Worm (Caenorhabditis elegans) whole organism, early embryonic: Measurements from ENCODE around the gene C09E7.10.
A peak's percentile ranks its signal among the peaks of the same experiment; 100 is the strongest.

Experiments
- B0310.2 ChIP-seq: sonication (generic microtip); optimal IDR thresholded peaks from 2 replicates; lab custom pipeline; 2016; ENCODE audit warnings: mild to moderate bottlenecking, missing genetic modification characterization, missing compliant biosample characterization
- F13C5.2 ChIP-seq: sonication (generic microtip); optimal IDR thresholded peaks from 2 replicates; lab custom pipeline; 2017; ENCODE audit warnings: mild to moderate bottlenecking, missing genetic modification characterization, inconsistent platforms, missing compliant biosample characterization
- aly-1 ChIP-seq: sonication (generic microtip); optimal IDR thresholded peaks from 2 replicates; lab custom pipeline; 2016; ENCODE audit warnings: missing genetic modification characterization, missing compliant biosample characterization
- ama-1 ChIP-seq: fragments of 150-350 bp; optimal IDR thresholded peaks from 2 replicates; lab custom pipeline; 2014
- ceh-13 ChIP-seq: fragments of 200-800 bp; sonication (Bioruptor generic); optimal IDR thresholded peaks from 2 replicates; lab custom pipeline; 2018; ENCODE audit warnings: mild to moderate bottlenecking, missing genetic modification characterization, missing compliant biosample characterization
- ceh-36 ChIP-seq: sonication (generic microtip); optimal IDR thresholded peaks from 2 replicates; lab custom pipeline; 2016; ENCODE audit warnings: missing genetic modification characterization, inconsistent platforms, missing compliant biosample characterization
- ets-7 ChIP-seq: sonication (generic microtip); optimal IDR thresholded peaks from 2 replicates; lab custom pipeline; 2016; ENCODE audit warnings: missing genotype, missing genetic modification characterization, missing compliant biosample characterization
- flt-1 ChIP-seq: fragments of 200-800 bp; sonication (Bioruptor generic); IDR thresholded peaks from 2 replicates; pipeline ENCODE4 v1.3.6; 2022; ENCODE audit warnings: missing genetic modification characterization, missing compliant biosample characterization
- hmbx-1 ChIP-seq: sonication (generic microtip); optimal IDR thresholded peaks from 2 replicates; lab custom pipeline; 2016; ENCODE audit warnings: mild to moderate bottlenecking, missing genetic modification characterization, missing compliant biosample characterization
- hmg-4 ChIP-seq: fragments of 200-800 bp; sonication (Bioruptor generic); optimal IDR thresholded peaks from 2 replicates; lab custom pipeline; 2018; ENCODE audit warnings: mild to moderate bottlenecking, missing genetic modification characterization, missing compliant biosample characterization
- hnd-1 ChIP-seq: sonication (generic microtip); optimal IDR thresholded peaks from 2 replicates; lab custom pipeline; 2016; ENCODE audit warnings: missing genetic modification characterization, missing compliant biosample characterization
- pes-1 ChIP-seq: fragments of 200-800 bp; sonication (Bioruptor generic); IDR thresholded peaks from 2 replicates; pipeline ENCODE4 v1.3.6; 2022; ENCODE audit warnings: missing genetic modification reagents, missing genetic modification characterization, missing compliant biosample characterization
- scrt-1 ChIP-seq: fragments of 200-800 bp; sonication (Bioruptor generic); IDR thresholded peaks from 2 replicates; pipeline ENCODE4 v1.3.6; 2022; ENCODE audit warnings: missing genetic modification characterization, missing compliant biosample characterization
- sea-1 ChIP-seq: fragments of 200-800 bp; sonication (Bioruptor generic); conservative IDR thresholded peaks from 2 replicates; pipeline ENCODE4 v1.3.6; 2022; ENCODE audit warnings: missing genetic modification characterization, missing compliant biosample characterization
- tbx-11 ChIP-seq: fragments of 200-800 bp; sonication (Bioruptor generic); IDR thresholded peaks from 2 replicates; pipeline ENCODE4 v1.3.6; 2022; ENCODE audit warnings: missing genetic modification characterization, missing compliant biosample characterization
- tbx-37 ChIP-seq: fragments of 200-800 bp; sonication (Bioruptor generic); conservative IDR thresholded peaks from 2 replicates; pipeline ENCODE4 v1.3.6; 2022; ENCODE audit warnings: missing genetic modification reagents, missing genetic modification characterization, missing compliant biosample characterization
- tra-4 ChIP-seq: sonication (generic microtip); optimal IDR thresholded peaks from 2 replicates; lab custom pipeline; 2017; ENCODE audit warnings: missing genetic modification characterization, missing compliant biosample characterization

Gene C09E7.10

DNA sequence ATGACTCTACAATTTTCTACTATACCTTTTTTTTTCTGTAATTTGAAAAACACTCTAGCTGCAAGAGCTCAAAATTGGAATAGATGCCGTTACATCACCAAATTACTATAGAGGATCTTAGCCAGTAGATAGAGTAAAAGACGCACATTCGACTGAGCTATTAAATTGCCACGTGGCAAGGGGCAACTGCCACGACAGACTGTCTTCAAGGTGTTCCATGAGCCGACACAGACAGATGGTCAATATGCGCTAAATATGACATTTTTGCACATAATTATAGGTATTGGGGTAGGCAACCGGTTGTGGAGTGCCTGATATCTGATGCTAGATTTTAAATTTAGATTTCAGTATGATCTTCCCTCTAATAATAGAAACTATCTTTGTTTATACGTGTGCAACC, 40.4 kb downstream of the C09E7.10 start:
- TF ChIP-seq ceh-36 (tag; lab: Kevin White, UChicago) (no peak), hmbx-1 (no peak), ets-7 (tag; lab: Kevin White, UChicago) (no peak), F13C5.2 (tag; lab: Kevin White, UChicago) (no peak), tbx-11 (GFP tag; lab: Robert Waterston, UW) (no peak)

- TF ChIP-seq tra-4 (tag; lab: Kevin White, UChicago): no peak
- TF ChIP-seq aly-1: no peak
- no peak for TF ChIP-seq scrt-1 (GFP tag; lab: Robert Waterston, UW)
- TF ChIP-seq F13C5.2 (tag; lab: Kevin White, UChicago): no peak
- no peak for TF ChIP-seq pes-1
- TF ChIP-seq ceh-13 (GFP tag; lab: Kevin White, UChicago): no peak
- TF ChIP-seq B0310.2 (tag; lab: Kevin White, UChicago): no peak
- TF ChIP-seq tbx-37 (GFP tag; lab: Robert Waterston, UW): no peak
- TF ChIP-seq ets-7 (tag; lab: Kevin White, UChicago): no peak
- no peak for TF ChIP-seq ama-1
- TF ChIP-seq tbx-11 (GFP tag; lab: Robert Waterston, UW): no peak
- TF ChIP-seq hmg-4 (GFP tag; lab: Kevin White, UChicago): no peak
- no peak for TF ChIP-seq ceh-36 (tag; lab: Kevin White, UChicago)
- TF ChIP-seq sea-1 (GFP tag; lab: Robert Waterston, UW): no peak
- TF ChIP-seq hmbx-1: no peak
- no peak for TF ChIP-seq flt-1 (GFP tag; lab: Robert Waterston, UW)
- no peak for TF ChIP-seq hnd-1 (tag; lab: Kevin White, UChicago)
Measured at ce11 chrIII:6478256-6479004, 41.4 kb downstream of the C09E7.10 start, which contains the start of gene zip-8. Gene zip-8, plus strand, starts transcription at chrIII:6478955.

DNA sequence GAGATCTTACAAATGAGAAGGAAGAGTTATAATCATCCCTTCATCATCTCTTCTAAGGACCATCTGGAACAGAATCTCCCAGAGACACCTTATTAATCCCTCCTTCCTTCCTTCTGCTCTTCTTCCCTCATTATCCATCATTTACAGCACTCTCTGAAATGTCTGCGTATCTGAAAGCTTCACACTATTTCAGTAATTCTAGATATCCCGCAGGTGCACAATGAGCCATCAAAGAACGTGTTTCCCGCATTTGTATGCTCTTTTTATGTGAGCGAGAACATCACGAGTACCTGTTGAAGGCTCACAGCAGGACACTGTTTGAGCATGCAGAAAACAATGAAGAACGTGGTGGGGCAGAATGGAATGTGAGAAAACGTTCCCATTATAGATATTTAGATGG, 43.5 kb downstream of the C09E7.10 start:
- TF ChIP-seq ama-1: no peak
- TF ChIP-seq hmg-4 (GFP tag; lab: Kevin White, UChicago): no peak
- TF ChIP-seq ceh-36 (tag; lab: Kevin White, UChicago): peak; percentile 46

DNA sequence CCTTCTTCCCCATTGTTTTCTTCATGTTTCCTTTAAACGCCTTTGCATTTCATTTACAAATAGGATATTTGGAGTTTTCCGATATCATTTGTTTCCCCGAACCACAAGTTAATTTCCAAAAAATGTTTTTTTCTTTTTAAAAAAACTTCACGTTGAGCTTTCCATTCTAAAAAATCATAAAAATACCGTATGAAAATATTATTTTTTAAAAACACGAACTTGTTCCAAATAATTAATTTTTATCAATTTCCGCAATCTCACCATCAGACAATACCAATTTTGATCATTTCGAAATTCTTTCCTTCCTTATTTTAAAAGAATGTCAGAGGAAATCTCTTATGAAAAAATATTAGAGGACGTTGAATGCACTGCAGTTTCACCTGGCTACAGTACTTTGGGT, 48.4 kb downstream of the C09E7.10 start, which contains the start of gene wht-6:
wht-6 (plus strand) TSS at position 301 of the 400 bp plus-strand sequence.
- TF ChIP-seq flt-1 (GFP tag; lab: Robert Waterston, UW) (no peak), tbx-37 (GFP tag; lab: Robert Waterston, UW) (no peak), tbx-11 (GFP tag; lab: Robert Waterston, UW) (no peak), ets-7 (tag; lab: Kevin White, UChicago) (no peak), aly-1 (no peak), F13C5.2 (tag; lab: Kevin White, UChicago) (no peak), tra-4 (tag; lab: Kevin White, UChicago) (no peak), pes-1 (no peak)
